Worm (Caenorhabditis elegans) whole organism, mixed stage, embryonic: ENCODE data around the gene unc-104.

Experiments
- bed-3 ChIP-seq: fragments of 200-800 bp; sonication (Bioruptor generic); optimal IDR thresholded peaks from 3 replicates; lab custom pipeline; 2018; ENCODE audit warnings: mild to moderate bottlenecking, missing genetic modification characterization, moderate library complexity, missing compliant biosample characterization
- blmp-1 ChIP-seq: fragments of 150-350 bp; optimal IDR thresholded peaks from 2 replicates; lab custom pipeline; 2014; ENCODE audit warnings: missing biosample characterization, missing genetic modification characterization
- ceh-39 ChIP-seq: fragments of 150-350 bp; optimal IDR thresholded peaks from 2 replicates; lab custom pipeline; 2014; ENCODE audit warnings: missing biosample characterization, missing genetic modification characterization
- ceh-83 ChIP-seq: fragments of 200-800 bp; sonication (Bioruptor generic); optimal IDR thresholded peaks from 2 replicates; lab custom pipeline; 2018; ENCODE audit warnings: mild to moderate bottlenecking, missing genetic modification characterization, missing compliant biosample characterization
- cnd-1 ChIP-seq: fragments of 200-800 bp; sonication (Bioruptor generic); optimal IDR thresholded peaks from 2 replicates; lab custom pipeline; 2018; ENCODE audit warnings: mild to moderate bottlenecking, missing genetic modification characterization, missing compliant biosample characterization
- drap-1 ChIP-seq: fragments of 200-800 bp; sonication (Bioruptor generic); optimal IDR thresholded peaks from 3 replicates; lab custom pipeline; 2018; ENCODE audit warnings: mild to moderate bottlenecking, missing genetic modification characterization, missing compliant biosample characterization
- elt-1 ChIP-seq: sonication (generic microtip); optimal IDR thresholded peaks from 2 replicates; lab custom pipeline; 2017; ENCODE audit warnings: missing genetic modification characterization, mild to moderate bottlenecking, missing compliant biosample characterization, antibody characterized with exemption, moderate library complexity, borderline replicate concordance; ENCODE audit not compliant: insufficient read depth
- elt-3 ChIP-seq: fragments of 150-350 bp; optimal IDR thresholded peaks from 2 replicates; lab custom pipeline; 2014; ENCODE audit warnings: missing biosample characterization, missing genetic modification characterization
- flh-1 ChIP-seq: fragments of 200-800 bp; sonication (Bioruptor generic); optimal IDR thresholded peaks from 2 replicates; lab custom pipeline; 2018; ENCODE audit warnings: mild to moderate bottlenecking, missing genetic modification characterization, moderate library complexity, missing compliant biosample characterization
- ham-2 ChIP-seq: fragments of 200-800 bp; sonication (Bioruptor generic); optimal IDR thresholded peaks from 2 replicates; lab custom pipeline; 2018; ENCODE audit warnings: mild to moderate bottlenecking, missing genetic modification characterization, missing compliant biosample characterization
- hlh-1 ChIP-seq: fragments of 150-350 bp; optimal IDR thresholded peaks from 2 replicates; lab custom pipeline; 2014; ENCODE audit warnings: missing biosample characterization, missing genetic modification reagents, missing genetic modification characterization
- lin-32 ChIP-seq: fragments of 200-800 bp; sonication (Bioruptor generic); optimal IDR thresholded peaks from 2 replicates; lab custom pipeline; 2018; ENCODE audit warnings: mild to moderate bottlenecking, missing genetic modification characterization, missing compliant biosample characterization
- lsy-2 ChIP-seq: fragments of 150-350 bp; optimal IDR thresholded peaks from 2 replicates; lab custom pipeline; 2014; ENCODE audit warnings: missing biosample characterization, missing genetic modification characterization
- mep-1 ChIP-seq: fragments of 150-350 bp; optimal IDR thresholded peaks from 2 replicates; lab custom pipeline; 2017; ENCODE audit warnings: missing biosample characterization, missing genetic modification reagents, missing genetic modification characterization, inconsistent platforms
- mls-2 ChIP-seq: sonication (generic microtip); optimal IDR thresholded peaks from 2 replicates; lab custom pipeline; 2016; ENCODE audit warnings: mild to moderate bottlenecking, missing genetic modification characterization, moderate library complexity, missing compliant biosample characterization
- nhr-12 ChIP-seq: fragments of 150-350 bp; optimal IDR thresholded peaks from 2 replicates; lab custom pipeline; 2014; ENCODE audit warnings: missing biosample characterization, missing genetic modification characterization
- nhr-2 ChIP-seq: fragments of 150-350 bp; optimal IDR thresholded peaks from 2 replicates; lab custom pipeline; 2014; ENCODE audit warnings: missing biosample characterization, missing genetic modification characterization
- nhr-237 ChIP-seq: fragments of 150-350 bp; optimal IDR thresholded peaks from 2 replicates; lab custom pipeline; 2014; ENCODE audit warnings: missing biosample characterization, missing genetic modification characterization
- nhr-28 ChIP-seq: fragments of 150-350 bp; optimal IDR thresholded peaks from 2 replicates; lab custom pipeline; 2014; ENCODE audit warnings: missing biosample characterization, missing genetic modification characterization
- pha-4 ChIP-seq: fragments of 150-350 bp; optimal IDR thresholded peaks from 2 replicates; lab custom pipeline; 2018; ENCODE audit warnings: missing biosample characterization, missing genetic modification reagents, missing genetic modification characterization
- sem-2 ChIP-seq: fragments of 200-800 bp; sonication (Bioruptor generic); optimal IDR thresholded peaks from 2 replicates; lab custom pipeline; 2018; ENCODE audit warnings: mild to moderate bottlenecking, missing genetic modification characterization, missing compliant biosample characterization
- snpc-4 ChIP-seq: fragments of 150-350 bp; optimal IDR thresholded peaks from 2 replicates; lab custom pipeline; 2014; ENCODE audit warnings: missing biosample characterization, missing genetic modification characterization
- sptf-1 ChIP-seq: sonication (generic microtip); optimal IDR thresholded peaks from 2 replicates; lab custom pipeline; 2017; ENCODE audit warnings: mild to moderate bottlenecking, missing genetic modification characterization, moderate library complexity, missing compliant biosample characterization
- tbx-8 ChIP-seq: fragments of 200-800 bp; sonication (Bioruptor generic); optimal IDR thresholded peaks from 2 replicates; lab custom pipeline; 2018; ENCODE audit warnings: mild to moderate bottlenecking, missing genetic modification characterization, moderate library complexity, missing compliant biosample characterization
- unc-120 ChIP-seq: sonication (generic microtip); optimal IDR thresholded peaks from 2 replicates; lab custom pipeline; 2017; ENCODE audit warnings: missing genetic modification characterization, missing compliant biosample characterization; ENCODE audit not compliant: poor library complexity, severe bottlenecking
- unc-39 ChIP-seq: fragments of 150-350 bp; optimal IDR thresholded peaks from 2 replicates; lab custom pipeline; 2014; ENCODE audit warnings: missing biosample characterization, missing genetic modification characterization
- unc-62 ChIP-seq: fragments of 150-350 bp; optimal IDR thresholded peaks from 2 replicates; lab custom pipeline; 2014; ENCODE audit warnings: missing biosample characterization, missing genetic modification reagents, missing genetic modification characterization
- zip-8 ChIP-seq: fragments of 150-350 bp; optimal IDR thresholded peaks from 2 replicates; lab custom pipeline; 2014; ENCODE audit warnings: missing biosample characterization, missing genetic modification characterization
- ztf-11 ChIP-seq: fragments of 150-350 bp; optimal IDR thresholded peaks from 2 replicates; lab custom pipeline; 2014; ENCODE audit warnings: missing biosample characterization, missing genetic modification characterization

Gene unc-104

ce11 chrII:7024897-7025852, 30.4 kb downstream of the unc-104 start, which contains the start of gene znf-598:
Gene znf-598 (plus strand): TSS chrII:7025802.
- TF ChIP-seq bed-3 (GFP tag; lab: Kevin White, UChicago) (no peak), pha-4 (tag; lab: Kevin White, UChicago) (peak; percentile 65), lin-32 (no peak), unc-39 (tag; lab: Kevin White, UChicago) (no peak), flh-1 (GFP tag; lab: Kevin White, UChicago) (no peak), sptf-1 (tag; lab: Kevin White, UChicago) (peak; percentile 1), unc-120 (tag; lab: Kevin White, UChicago) (no peak), elt-3 (tag; lab: Kevin White, UChicago) (no peak), mep-1 (tag; lab: Kevin White, UChicago) (peak; percentile 29), lsy-2 (tag; lab: Kevin White, UChicago) (peak; percentile 21), mls-2 (tag; lab: Kevin White, UChicago) (no peak), ztf-11 (tag; lab: Kevin White, UChicago) (no peak), tbx-8 (GFP tag; lab: Kevin White, UChicago) (no peak)

- TF ChIP-seq zip-8, result no peak
- no peak for TF ChIP-seq nhr-2 (tag; lab: Kevin White, UChicago)
- TF ChIP-seq mep-1 (tag; lab: Kevin White, UChicago), result no peak
- no peak for TF ChIP-seq drap-1
- TF ChIP-seq elt-1 (tag; lab: Kevin White, UChicago), result no peak
- no peak for TF ChIP-seq unc-39 (tag; lab: Kevin White, UChicago)
- no peak for TF ChIP-seq mls-2 (tag; lab: Kevin White, UChicago)
- no peak for TF ChIP-seq cnd-1 (tag; lab: Kevin White, UChicago)
- TF ChIP-seq lin-32, result no peak
- no peak for TF ChIP-seq unc-120 (tag; lab: Kevin White, UChicago)
- TF ChIP-seq ham-2 (GFP tag; lab: Kevin White, UChicago), result no peak
- TF ChIP-seq nhr-28 (tag; lab: Kevin White, UChicago), result no peak
- no peak for TF ChIP-seq sptf-1 (tag; lab: Kevin White, UChicago)
Measured at ce11 chrII:7029524-7029923, 34.7 kb downstream of the unc-104 start.

ce11 chrII:7031137-7031697, 36.4 kb downstream of the unc-104 start:
- TF ChIP-seq pha-4 (tag; lab: Kevin White, UChicago) (no peak), nhr-237 (tag; lab: Kevin White, UChicago) (no peak), elt-3 (tag; lab: Kevin White, UChicago) (no peak), tbx-8 (GFP tag; lab: Kevin White, UChicago) (no peak), nhr-12 (no peak), ceh-83 (GFP tag; lab: Kevin White, UChicago) (no peak), ztf-11 (tag; lab: Kevin White, UChicago) (no peak), snpc-4 (no peak), mls-2 (tag; lab: Kevin White, UChicago) (no peak), flh-1 (GFP tag; lab: Kevin White, UChicago) (no peak), sem-2 (no peak), sptf-1 (tag; lab: Kevin White, UChicago) (no peak), unc-62 (GFP tag; lab: Kevin White, UChicago) (no peak), unc-120 (tag; lab: Kevin White, UChicago) (no peak), unc-39 (tag; lab: Kevin White, UChicago) (no peak), drap-1 (no peak), nhr-2 (tag; lab: Kevin White, UChicago) (no peak), zip-8 (no peak), ham-2 (GFP tag; lab: Kevin White, UChicago) (no peak), ceh-39 (no peak)

- TF ChIP-seq elt-3 (tag; lab: Kevin White, UChicago), result no peak
- TF ChIP-seq unc-62 (GFP tag; lab: Kevin White, UChicago), result no peak
- TF ChIP-seq hlh-1, result no peak
- TF ChIP-seq mls-2 (tag; lab: Kevin White, UChicago), result no peak
- no peak for TF ChIP-seq blmp-1
Measured at ce11 chrII:7037659-7038342, 43.0 kb downstream of the unc-104 start, which contains the start of gene cin-4. Gene cin-4 (plus strand): TSS chrII:7038292.
